Fruit fly (Drosophila melanogaster) whole organism, adult: Measurements from ENCODE around the gene RapGAP1.
A peak's percentile ranks its signal among the peaks of the same experiment; 100 is the strongest.

Experiments used
- CG11617 ChIP-seq: fragments of 200-800 bp; sonication (Bioruptor generic); optimal IDR thresholded peaks from 2 replicates; lab custom pipeline; 2017; ENCODE audit warnings: mild to moderate bottlenecking, missing biosample characterization, missing genetic modification reagents, missing genetic modification characterization
- CG12768 ChIP-seq: fragments of 200-800 bp; sonication (Bioruptor generic); optimal IDR thresholded peaks from 2 replicates; lab custom pipeline; 2017; ENCODE audit warnings: missing biosample characterization, missing genetic modification characterization, mild to moderate bottlenecking, moderate library complexity, missing genetic modification reagents
- CG14711 ChIP-seq: fragments of 200-800 bp; sonication (Bioruptor generic); optimal IDR thresholded peaks from 2 replicates; lab custom pipeline; 2018; ENCODE audit warnings: missing biosample characterization, mild to moderate bottlenecking, missing genetic modification characterization, moderate library complexity
- CG1620 ChIP-seq: fragments of 200-800 bp; sonication (Bioruptor generic); optimal IDR thresholded peaks from 2 replicates; lab custom pipeline; 2016; ENCODE audit warnings: missing biosample characterization, missing genetic modification characterization
- CG33017 ChIP-seq: fragments of 200-800 bp; sonication (Bioruptor generic); optimal IDR thresholded peaks from 2 replicates; lab custom pipeline; 2018; ENCODE audit warnings: missing biosample characterization, mild to moderate bottlenecking, missing genetic modification characterization, moderate library complexity
- CG5204 ChIP-seq: fragments of 200-800 bp; sonication (Bioruptor generic); optimal IDR thresholded peaks from 2 replicates; lab custom pipeline; 2016; ENCODE audit warnings: missing biosample characterization, missing genetic modification characterization
- CG7045 ChIP-seq: fragments of 200-800 bp; sonication (Bioruptor generic); optimal IDR thresholded peaks from 2 replicates; lab custom pipeline; 2017; ENCODE audit warnings: missing biosample characterization, mild to moderate bottlenecking, missing genetic modification characterization
- CG7101 ChIP-seq: fragments of 200-800 bp; sonication (Bioruptor generic); optimal IDR thresholded peaks from 2 replicates; lab custom pipeline; 2018; ENCODE audit warnings: missing biosample characterization, mild to moderate bottlenecking, missing genetic modification characterization, moderate library complexity
- Clk ChIP-seq: fragments of 200-800 bp; sonication (Bioruptor generic); optimal IDR thresholded peaks from 2 replicates; lab custom pipeline; 2017; ENCODE audit warnings: missing biosample characterization, missing genetic modification characterization
- Crg-1 ChIP-seq: fragments of 200-800 bp; sonication (Bioruptor generic); optimal IDR thresholded peaks from 2 replicates; lab custom pipeline; 2016; ENCODE audit warnings: missing biosample characterization, missing genetic modification characterization
- Hr96 ChIP-seq: fragments of 200-800 bp; sonication (Bioruptor generic); optimal IDR thresholded peaks from 2 replicates; lab custom pipeline; 2016; ENCODE audit warnings: missing biosample characterization, missing genetic modification characterization
- Mnt ChIP-seq: fragments of 200-800 bp; sonication (Bioruptor generic); optimal IDR thresholded peaks from 2 replicates; lab custom pipeline; 2016; ENCODE audit warnings: missing biosample characterization, mild to moderate bottlenecking, missing genetic modification characterization
- bab1 ChIP-seq: fragments of 200-800 bp; sonication (Bioruptor generic); optimal IDR thresholded peaks from 3 replicates; lab custom pipeline; 2019; ENCODE audit warnings: missing biosample characterization, mild to moderate bottlenecking, missing genetic modification characterization, moderate library complexity
- cic ChIP-seq: fragments of 200-800 bp; sonication (Bioruptor generic); optimal IDR thresholded peaks from 2 replicates; lab custom pipeline; 2017; ENCODE audit warnings: missing biosample characterization, mild to moderate bottlenecking, missing genetic modification characterization, moderate library complexity
- cnc ChIP-seq, 2 experiments: fragments of >200 bp; optimal IDR thresholded peaks; 2 replicates each; lab custom pipeline; 2017
- kay ChIP-seq: fragments of 200-800 bp; sonication (Bioruptor generic); peaks from one replicate; lab custom pipeline; 2016; ENCODE audit warnings: missing biosample characterization, missing genetic modification characterization, borderline replicate concordance
- ovo ChIP-seq: fragments of 200-800 bp; sonication (Bioruptor generic); optimal IDR thresholded peaks from 2 replicates; lab custom pipeline; 2016; ENCODE audit warnings: missing biosample characterization, missing genetic modification characterization
- pad ChIP-seq: fragments of 200-800 bp; sonication (Bioruptor generic); optimal IDR thresholded peaks from 3 replicates; lab custom pipeline; 2017; ENCODE audit warnings: missing biosample characterization, missing genetic modification characterization, mild to moderate bottlenecking, moderate library complexity, missing genetic modification reagents
- tj ChIP-seq: fragments of 200-800 bp; sonication (Bioruptor generic); optimal IDR thresholded peaks from 3 replicates; lab custom pipeline; 2017; ENCODE audit warnings: missing biosample characterization, mild to moderate bottlenecking, missing genetic modification characterization, moderate library complexity
- toe ChIP-seq: fragments of 200-800 bp; sonication (Bioruptor generic); optimal IDR thresholded peaks from 2 replicates; lab custom pipeline; 2016; ENCODE audit warnings: missing biosample characterization, missing genetic modification characterization

The RapGAP1 gene

dm6 chr2L:7578880-7579279 is at the start of gene RapGAP1:
Gene RapGAP1, minus strand, starts transcription at chr2L:7578980.
- TF ChIP-seq cnc (optimal IDR thresholded peaks at IDR 0.05; lab: Kevin White, UChicago) = no peak
- no peak for TF ChIP-seq CG1620 (GFP tag; lab: Kevin White, UChicago)
- TF ChIP-seq ovo (GFP tag; lab: Kevin White, UChicago) = no peak
- no peak for TF ChIP-seq CG14711 (tag; lab: Kevin White, UChicago)
- no peak for TF ChIP-seq CG12768 (GFP tag; lab: Kevin White, UChicago)
- peak; percentile 41 for TF ChIP-seq bab1
- no peak for TF ChIP-seq Hr96 (GFP tag; lab: Kevin White, UChicago)

dm6 chr2L:7628382-7628965 is 49.7 kb upstream of the RapGAP1 start:
- TF ChIP-seq bab1 (no peak), cnc (optimal IDR thresholded peaks at IDR 0.05; lab: Kevin White, UChicago) (no peak), cic (no peak), CG12768 (GFP tag; lab: Kevin White, UChicago) (no peak), pad (GFP tag; lab: Kevin White, UChicago) (no peak), CG1620 (GFP tag; lab: Kevin White, UChicago) (no peak), CG7045 (no peak), CG11617 (GFP tag; lab: Kevin White, UChicago) (no peak), CG33017 (tag; lab: Kevin White, UChicago) (no peak), ovo (GFP tag; lab: Kevin White, UChicago) (no peak), CG7101 (tag; lab: Kevin White, UChicago) (no peak), Mnt (GFP tag; lab: Kevin White, UChicago) (no peak), CG5204 (GFP tag; lab: Kevin White, UChicago) (no peak), tj (GFP tag; lab: Kevin White, UChicago) (no peak), kay (GFP tag; lab: Kevin White, UChicago) (no peak), Crg-1 (GFP tag; lab: Kevin White, UChicago) (no peak), CG14711 (tag; lab: Kevin White, UChicago) (no peak), toe (GFP tag; lab: Kevin White, UChicago) (no peak), Hr96 (GFP tag; lab: Kevin White, UChicago) (no peak), Clk (GFP tag; lab: Kevin White, UChicago) (no peak)

DNA sequence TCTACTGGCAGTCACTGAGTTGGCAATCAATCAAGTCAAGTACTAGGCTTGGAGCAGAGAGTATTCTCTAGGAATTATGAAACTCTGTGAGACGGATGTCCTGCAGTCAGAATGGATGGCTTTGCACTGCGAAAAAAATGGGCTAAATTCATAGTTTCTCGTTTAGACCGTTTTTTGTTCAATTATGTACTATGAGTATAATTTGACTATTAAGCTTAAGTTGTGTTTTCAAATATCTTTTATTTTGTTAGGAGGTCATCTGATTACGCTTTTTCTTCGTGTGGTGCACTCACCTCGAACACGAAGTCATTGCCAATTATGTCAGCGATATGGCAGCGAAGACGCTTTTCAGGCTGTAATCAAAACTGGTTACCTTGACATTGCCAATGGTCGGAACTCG is 48.7 kb upstream of the RapGAP1 start:
- TF ChIP-seq cic = no peak

DNA sequence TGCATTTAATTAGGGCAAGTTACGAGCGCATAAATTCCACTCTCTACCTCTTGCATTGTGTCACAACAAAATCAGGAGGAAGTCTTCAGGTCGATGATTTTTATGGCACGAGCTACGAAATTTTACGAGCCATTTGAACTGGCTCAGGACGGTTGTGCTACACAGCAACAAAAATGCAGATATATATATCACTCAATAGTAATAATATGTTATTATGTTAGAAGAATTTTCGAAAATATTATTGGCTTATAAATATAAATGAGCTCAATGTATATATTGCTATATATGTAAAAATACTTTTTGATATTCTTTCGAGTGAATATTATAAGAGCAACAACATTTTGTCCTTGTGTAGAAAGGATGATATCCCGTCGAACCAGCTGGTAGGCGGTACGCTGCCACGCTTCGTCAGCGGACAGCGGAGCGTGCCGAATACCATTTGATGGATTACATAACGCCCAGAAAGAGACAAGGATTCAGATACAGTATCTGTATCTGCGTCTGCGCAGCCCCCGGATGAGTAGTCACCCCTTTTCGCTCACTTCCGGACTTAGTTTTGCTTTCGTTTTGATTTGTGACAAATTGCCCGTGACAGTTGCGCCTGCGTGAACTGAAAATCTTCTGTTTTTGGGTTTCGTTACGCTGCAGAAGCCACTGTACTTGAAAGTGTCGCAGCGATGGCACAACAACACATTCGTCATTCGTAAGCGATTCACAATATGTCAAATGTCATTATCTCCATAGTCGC is 45.5 kb upstream of the RapGAP1 start:
- TF ChIP-seq Hr96 (GFP tag; lab: Kevin White, UChicago) = no peak
- no peak for TF ChIP-seq CG5204 (GFP tag; lab: Kevin White, UChicago)
- no peak for TF ChIP-seq ovo (GFP tag; lab: Kevin White, UChicago)
- no peak for TF ChIP-seq CG12768 (GFP tag; lab: Kevin White, UChicago)
- TF ChIP-seq kay (GFP tag; lab: Kevin White, UChicago) = peak; percentile 61
- TF ChIP-seq Mnt (GFP tag; lab: Kevin White, UChicago) = no peak
- no peak for TF ChIP-seq CG1620 (GFP tag; lab: Kevin White, UChicago)

dm6 chr2L:7621706-7622105 is 42.9 kb upstream of the RapGAP1 start:
- TF ChIP-seq CG14711 (tag; lab: Kevin White, UChicago) (no peak), CG12768 (GFP tag; lab: Kevin White, UChicago) (no peak), ovo (GFP tag; lab: Kevin White, UChicago) (no peak), CG11617 (GFP tag; lab: Kevin White, UChicago) (no peak), pad (GFP tag; lab: Kevin White, UChicago) (no peak), toe (GFP tag; lab: Kevin White, UChicago) (no peak), Crg-1 (GFP tag; lab: Kevin White, UChicago) (no peak), kay (GFP tag; lab: Kevin White, UChicago) (no peak), Mnt (GFP tag; lab: Kevin White, UChicago) (no peak), tj (GFP tag; lab: Kevin White, UChicago) (no peak), cnc (optimal IDR thresholded peaks at IDR 0.05; lab: Kevin White, UChicago) (no peak), CG5204 (GFP tag; lab: Kevin White, UChicago) (no peak), bab1 (no peak), CG1620 (GFP tag; lab: Kevin White, UChicago) (no peak), Clk (GFP tag; lab: Kevin White, UChicago) (no peak), CG7101 (tag; lab: Kevin White, UChicago) (no peak), CG33017 (tag; lab: Kevin White, UChicago) (no peak), CG7045 (no peak)

DNA sequence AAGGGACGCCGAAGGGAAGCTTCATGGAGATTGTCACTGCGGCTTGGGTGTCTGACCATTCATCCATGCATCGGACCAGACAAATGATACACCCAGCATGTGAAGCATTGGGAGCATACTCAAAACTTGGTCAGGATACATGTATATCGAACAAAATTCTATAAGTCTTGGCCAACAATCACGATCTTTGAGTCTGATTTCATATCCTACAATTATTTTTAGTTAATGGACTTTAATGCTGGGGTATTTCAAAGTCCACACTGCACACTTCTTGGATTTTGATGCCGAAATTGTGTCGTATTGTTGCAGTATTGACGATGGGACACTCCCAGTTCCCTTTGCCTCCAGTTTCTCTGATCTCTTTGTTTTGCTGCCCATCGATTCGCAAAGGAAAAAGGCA is 40.5 kb upstream of the RapGAP1 start:
- TF ChIP-seq cnc (optimal IDR thresholded peaks at IDR 0.05; lab: Kevin White, UChicago) (no peak), Clk (GFP tag; lab: Kevin White, UChicago) (no peak), Crg-1 (GFP tag; lab: Kevin White, UChicago) (no peak), CG7045 (no peak), CG14711 (tag; lab: Kevin White, UChicago) (no peak), bab1 (no peak), CG11617 (GFP tag; lab: Kevin White, UChicago) (no peak), Mnt (GFP tag; lab: Kevin White, UChicago) (no peak), ovo (GFP tag; lab: Kevin White, UChicago) (no peak), Hr96 (GFP tag; lab: Kevin White, UChicago) (no peak), CG1620 (GFP tag; lab: Kevin White, UChicago) (no peak), CG5204 (GFP tag; lab: Kevin White, UChicago) (no peak), cic (no peak), CG33017 (tag; lab: Kevin White, UChicago) (no peak), kay (GFP tag; lab: Kevin White, UChicago) (no peak), CG7101 (tag; lab: Kevin White, UChicago) (no peak), tj (GFP tag; lab: Kevin White, UChicago) (no peak), pad (GFP tag; lab: Kevin White, UChicago) (no peak), toe (GFP tag; lab: Kevin White, UChicago) (no peak)
